Fruit fly (Drosophila melanogaster) whole organism, embryonic: ENCODE data around the gene CG31313.

Experiments used
- Blimp-1 ChIP-seq: fragments of 200-800 bp; sonication (Bioruptor generic); optimal IDR thresholded peaks from 3 replicates; lab custom pipeline; 2018; ENCODE audit warnings: missing biosample characterization, missing genetic modification characterization, mild to moderate bottlenecking, moderate library complexity, missing genetic modification reagents
- CG10543 ChIP-seq: fragments of 200-800 bp; sonication (Bioruptor generic); optimal IDR thresholded peaks from 3 replicates; lab custom pipeline; 2017; ENCODE audit warnings: missing biosample characterization, mild to moderate bottlenecking, missing genetic modification characterization, moderate library complexity
- CG11504 ChIP-seq: fragments of 200-800 bp; sonication (Bioruptor generic); optimal IDR thresholded peaks from 3 replicates; lab custom pipeline; 2019; ENCODE audit warnings: missing biosample characterization, mild to moderate bottlenecking, missing genetic modification characterization, moderate library complexity
- CG14710 ChIP-seq: fragments of 200-800 bp; sonication (Bioruptor generic); optimal IDR thresholded peaks from 3 replicates; lab custom pipeline; 2019; ENCODE audit warnings: missing biosample characterization, mild to moderate bottlenecking, missing genetic modification characterization, moderate library complexity
- CG17385 ChIP-seq: fragments of 200-800 bp; sonication (Bioruptor generic); optimal IDR thresholded peaks from 3 replicates; lab custom pipeline; 2018; ENCODE audit warnings: missing biosample characterization, mild to moderate bottlenecking, missing genetic modification characterization
- CG18011 ChIP-seq: fragments of 200-800 bp; sonication (Bioruptor generic); optimal IDR thresholded peaks from 2 replicates; lab custom pipeline; 2017; ENCODE audit warnings: missing biosample characterization, missing genetic modification characterization, mild to moderate bottlenecking, moderate library complexity, missing genotype
- CG18262 ChIP-seq: fragments of 200-800 bp; optimal IDR thresholded peaks from 3 replicates; lab custom pipeline; 2019; ENCODE audit warnings: missing biosample characterization, mild to moderate bottlenecking, missing genetic modification characterization, moderate library complexity
- CG18764 ChIP-seq: fragments of 200-800 bp; sonication (Bioruptor generic); optimal IDR thresholded peaks from 3 replicates; lab custom pipeline; 2016; ENCODE audit warnings: missing biosample characterization, missing genetic modification characterization
- CG2875 ChIP-seq: fragments of 200-800 bp; sonication (Bioruptor generic); optimal IDR thresholded peaks from 2 replicates; lab custom pipeline; 2017; ENCODE audit warnings: missing biosample characterization, mild to moderate bottlenecking, missing genetic modification characterization, missing genetic modification reagents
- CG30403 ChIP-seq: fragments of 200-800 bp; sonication (Bioruptor generic); optimal IDR thresholded peaks from 3 replicates; lab custom pipeline; 2016; ENCODE audit warnings: missing biosample characterization, missing genetic modification characterization
- CG31388 ChIP-seq: fragments of 200-800 bp; sonication (Bioruptor generic); optimal IDR thresholded peaks from 2 replicates; lab custom pipeline; 2016; ENCODE audit warnings: missing biosample characterization, missing genetic modification characterization
- CG31441 ChIP-seq: fragments of 200-800 bp; sonication (Bioruptor generic); IDR thresholded peaks from 2 replicates; pipeline ENCODE4 v1.3.6; 2022; ENCODE audit warnings: missing biosample characterization, missing genetic modification characterization
- CG32772 ChIP-seq: fragments of 200-800 bp; sonication (Bioruptor generic); IDR thresholded peaks from 2 replicates; pipeline ENCODE4 v1.3.6; 2022; ENCODE audit warnings: missing biosample characterization, missing genetic modification characterization
- CG33213 ChIP-seq: fragments of 200-800 bp; sonication (Bioruptor generic); optimal IDR thresholded peaks from 3 replicates; lab custom pipeline; 2016; ENCODE audit warnings: missing biosample characterization, missing genetic modification characterization
- CG4360 ChIP-seq: fragments of 200-800 bp; sonication (Bioruptor generic); IDR thresholded peaks from 2 replicates; pipeline ENCODE4 v1.3.6; 2022; ENCODE audit warnings: missing biosample characterization, missing genetic modification characterization
- CG4707 ChIP-seq: fragments of 200-800 bp; sonication (Bioruptor generic); optimal IDR thresholded peaks from 2 replicates; lab custom pipeline; 2018; ENCODE audit warnings: missing biosample characterization, mild to moderate bottlenecking, missing genetic modification characterization, moderate library complexity
- CG8765 ChIP-seq: fragments of 200-800 bp; sonication (Bioruptor generic); IDR thresholded peaks from 2 replicates; pipeline ENCODE4 v1.3.6; 2022; ENCODE audit warnings: missing biosample characterization, missing genetic modification characterization
- CG8924 ChIP-seq: fragments of 200-800 bp; optimal IDR thresholded peaks from 3 replicates; lab custom pipeline; 2019; ENCODE audit warnings: missing biosample characterization, mild to moderate bottlenecking, missing genetic modification characterization, moderate library complexity
- CG9727 ChIP-seq: fragments of 200-800 bp; sonication (Bioruptor generic); optimal IDR thresholded peaks from 3 replicates; lab custom pipeline; 2017; ENCODE audit warnings: missing biosample characterization, mild to moderate bottlenecking, missing genetic modification characterization
- Camta ChIP-seq: fragments of 200-800 bp; sonication (Bioruptor generic); optimal IDR thresholded peaks from 2 replicates; lab custom pipeline; 2016; ENCODE audit warnings: missing biosample characterization, missing genetic modification characterization
- Eip74EF ChIP-seq, 2 experiments: fragments of 200-800 bp in 1 of 2; fragments of >200 bp in 1 of 2; sonication (Bioruptor generic) in 1 of 2; optimal IDR thresholded peaks; 2 replicates each; lab custom pipeline; 2017 to 2019; ENCODE audit warnings: missing biosample characterization in 2 of 2, missing genetic modification characterization in 2 of 2, mild to moderate bottlenecking in 1 of 2, moderate library complexity in 1 of 2
- Fer1 ChIP-seq: fragments of 200-800 bp; sonication (Bioruptor generic); optimal IDR thresholded peaks from 2 replicates; lab custom pipeline; 2017; ENCODE audit warnings: missing biosample characterization, mild to moderate bottlenecking, missing genetic modification characterization
- Hand ChIP-seq: fragments of 200-800 bp; sonication (Bioruptor generic); optimal IDR thresholded peaks from 2 replicates; lab custom pipeline; 2017; ENCODE audit warnings: mild to moderate bottlenecking, missing biosample characterization, missing genetic modification reagents, missing genetic modification characterization
- Med ChIP-seq: fragments of 200-800 bp; sonication (Bioruptor generic); peaks from one replicate; lab custom pipeline; 2016; ENCODE audit warnings: missing biosample characterization, missing genetic modification characterization, mild to moderate bottlenecking, inconsistent platforms, moderate library complexity
- Oli ChIP-seq: fragments of 200-800 bp; sonication (Bioruptor generic); optimal IDR thresholded peaks from 2 replicates; lab custom pipeline; 2018; ENCODE audit warnings: missing biosample characterization, mild to moderate bottlenecking, missing genetic modification characterization, moderate library complexity
- Ptx1 ChIP-seq: fragments of 200-800 bp; sonication (Bioruptor generic); IDR thresholded peaks from 2 replicates; pipeline ENCODE4 v1.3.6; 2022; ENCODE audit warnings: missing biosample characterization, missing genetic modification characterization
- Six4 ChIP-seq: fragments of 200-800 bp; sonication (Bioruptor generic); optimal IDR thresholded peaks from 2 replicates; lab custom pipeline; 2016; ENCODE audit warnings: missing biosample characterization, missing genetic modification characterization
- TFAM ChIP-seq: fragments of 200-800 bp; sonication (Bioruptor generic); optimal IDR thresholded peaks from 2 replicates; lab custom pipeline; 2017; ENCODE audit warnings: missing biosample characterization, missing genetic modification characterization, inconsistent platforms
- Trl ChIP-seq, 3 experiments: fragments of >200 bp in 2 of 3; fragments of 200-800 bp in 1 of 3; sonication (Bioruptor generic) in 1 of 3; optimal IDR thresholded peaks; 2 replicates in 1 of 3; 3 replicates in 2 of 3; lab custom pipeline; 2016 to 2017; ENCODE audit warnings: missing biosample characterization in 1 of 3, missing genetic modification characterization in 1 of 3
- Xrp1 ChIP-seq: fragments of 200-800 bp; sonication (Bioruptor generic); IDR thresholded peaks from 2 replicates; pipeline ENCODE4 v1.3.6; 2022; ENCODE audit warnings: missing biosample characterization, missing genetic modification characterization
- az2 ChIP-seq: fragments of 200-800 bp; sonication (Bioruptor generic); optimal IDR thresholded peaks from 3 replicates; lab custom pipeline; 2016; ENCODE audit warnings: missing biosample characterization, missing genetic modification characterization
- chif ChIP-seq, 2 experiments: fragments of 200-800 bp; sonication (Bioruptor generic); optimal IDR thresholded peaks; 3 replicates each; lab custom pipeline; 2016; ENCODE audit warnings: missing biosample characterization in 2 of 2, missing genetic modification characterization in 2 of 2
- danr ChIP-seq: fragments of 200-800 bp; sonication (Bioruptor generic); IDR thresholded peaks from 2 replicates; pipeline ENCODE4 v1.3.6; 2022; ENCODE audit warnings: missing biosample characterization, missing genetic modification characterization
- dysf ChIP-seq: fragments of 200-800 bp; sonication (Bioruptor generic); IDR thresholded peaks from 3 replicates; pipeline ENCODE4 v1.3.6; 2022; ENCODE audit warnings: missing biosample characterization, missing genetic modification characterization
- fd64A ChIP-seq: fragments of 200-800 bp; sonication (Bioruptor generic); optimal IDR thresholded peaks from 3 replicates; lab custom pipeline; 2018; ENCODE audit warnings: missing biosample characterization, mild to moderate bottlenecking, missing genetic modification characterization
- gsb-n ChIP-seq: fragments of 200-800 bp; sonication (Bioruptor generic); optimal IDR thresholded peaks from 3 replicates; lab custom pipeline; 2018; ENCODE audit warnings: missing biosample characterization, mild to moderate bottlenecking, missing genetic modification characterization
- hb ChIP-seq: fragments of 200-800 bp; sonication (Bioruptor generic); IDR thresholded peaks from 3 replicates; pipeline ENCODE4 v1.3.6; 2022; ENCODE audit warnings: missing biosample characterization, missing genetic modification characterization; ENCODE audit not compliant: partially characterized antibody
- jigr1 ChIP-seq: fragments of 200-800 bp; sonication (Bioruptor generic); IDR thresholded peaks from 3 replicates; pipeline ENCODE4 v1.3.6; 2022; ENCODE audit warnings: missing biosample characterization, missing genetic modification characterization
- lab ChIP-seq: fragments of 200-800 bp; sonication (Bioruptor generic); optimal IDR thresholded peaks from 3 replicates; lab custom pipeline; 2017; ENCODE audit warnings: missing biosample characterization, missing genetic modification characterization, mild to moderate bottlenecking, moderate library complexity, missing genetic modification reagents
- lmd ChIP-seq: fragments of 200-800 bp; sonication (Bioruptor generic); IDR thresholded peaks from 2 replicates; pipeline ENCODE4 v1.3.6; 2022; ENCODE audit warnings: missing biosample characterization, missing genetic modification characterization
- nerfin-1 ChIP-seq: fragments of 200-800 bp; sonication (Bioruptor generic); optimal IDR thresholded peaks from 3 replicates; lab custom pipeline; 2019; ENCODE audit warnings: missing biosample characterization, mild to moderate bottlenecking, missing genetic modification characterization, moderate library complexity
- nmo ChIP-seq: fragments of 200-800 bp; sonication (Bioruptor generic); optimal IDR thresholded peaks from 2 replicates; lab custom pipeline; 2018; ENCODE audit warnings: missing biosample characterization, mild to moderate bottlenecking, missing genetic modification characterization, moderate library complexity
- nom ChIP-seq: fragments of 200-800 bp; sonication (Bioruptor generic); optimal IDR thresholded peaks from 2 replicates; lab custom pipeline; 2017; ENCODE audit warnings: missing biosample characterization, missing genetic modification characterization, mild to moderate bottlenecking, moderate library complexity, missing genetic modification reagents
- pan ChIP-seq, 4 experiments: fragments of >200 bp in 3 of 4; fragments of 200-800 bp in 1 of 4; sonication (Bioruptor generic) in 1 of 4; optimal IDR thresholded peaks in 3 of 4; IDR thresholded peaks in 1 of 4; 2 replicates each; pipeline versions ENCODE4 v1.3.6 to Lab custom; 2017 to 2022; ENCODE audit warnings: missing biosample characterization in 2 of 4, missing genetic modification characterization in 2 of 4, mixed read lengths in 1 of 4
- prd ChIP-seq, 3 experiments: fragments of >200 bp in 2 of 3; fragments of 200-800 bp in 1 of 3; sonication (Bioruptor generic) in 1 of 3; optimal IDR thresholded peaks in 2 of 3; IDR thresholded peaks in 1 of 3; 2 replicates in 2 of 3; 3 replicates in 1 of 3; pipeline versions ENCODE4 v1.3.6 to Lab custom; 2017 to 2022; ENCODE audit warnings: missing biosample characterization in 1 of 3, missing genetic modification characterization in 1 of 3
- psq ChIP-seq: fragments of 200-800 bp; sonication (Bioruptor generic); optimal IDR thresholded peaks from 2 replicates; lab custom pipeline; 2017; ENCODE audit warnings: missing biosample characterization, missing genetic modification characterization
- twi ChIP-seq: fragments of 200-800 bp; optimal IDR thresholded peaks from 2 replicates; lab custom pipeline; 2019; ENCODE audit warnings: missing biosample characterization, mild to moderate bottlenecking, missing genetic modification characterization, moderate library complexity

CG31313 gene

DNA sequence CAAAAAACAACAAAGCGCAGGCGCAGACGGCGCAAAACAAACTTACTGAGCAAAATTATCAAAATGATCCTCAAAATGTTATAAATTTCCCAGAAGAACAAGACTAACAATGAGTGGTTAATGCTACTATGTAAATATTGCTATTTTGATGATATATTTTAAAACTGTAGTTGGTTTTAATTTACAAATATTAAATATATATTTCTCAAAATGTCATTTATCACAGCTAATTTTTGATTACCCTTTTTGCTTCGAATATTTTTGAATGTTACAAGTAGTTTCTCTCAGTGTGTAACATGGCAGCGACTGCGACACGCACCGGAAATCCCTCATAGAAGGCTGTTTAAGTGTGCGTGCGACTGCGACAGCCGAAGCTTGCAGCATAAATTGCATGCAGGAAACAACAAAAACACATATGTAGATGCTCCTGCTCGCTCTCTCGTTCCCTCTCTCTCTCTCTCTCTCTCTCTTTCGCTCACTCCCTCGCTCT lies 30.8 kb upstream of the CG31313 start (continued):
- TF ChIP-seq twi (tag; lab: Kevin White, UChicago): peak; percentile 70
- peak in 1 of 2 experiments; percentile 18 for TF ChIP-seq chif (GFP tag; optimal IDR thresholded peaks at IDR 0.05; lab: Kevin White, UChicago)
- TF ChIP-seq TFAM (GFP tag; lab: Kevin White, UChicago): no peak
- peak; percentile 52 for TF ChIP-seq CG9727 (GFP tag; lab: Kevin White, UChicago)
- peak; percentile 26 for TF ChIP-seq gsb-n (tag; lab: Kevin White, UChicago)
- peak; percentile 37 for TF ChIP-seq CG8924 (tag; lab: Kevin White, UChicago)
- TF ChIP-seq CG18262 (tag; lab: Kevin White, UChicago): peak; percentile 73
- peak; percentile 49 for TF ChIP-seq Ptx1 (GFP tag; lab: Robert Waterston, UW)
- TF ChIP-seq Hand: no peak
- no peak for TF ChIP-seq pan (optimal IDR thresholded peaks at IDR 0.05; lab: Kevin White, UChicago)
- peak in 1 of 2 experiments; percentile 37 for TF ChIP-seq pan (GFP tag; optimal IDR thresholded peaks at IDR 0.05 in 1 of 2, IDR thresholded peaks at IDR 0.05 in 1 of 2)
- no peak for TF ChIP-seq CG33213 (GFP tag; lab: Kevin White, UChicago)
- TF ChIP-seq CG17385 (GFP tag; lab: Kevin White, UChicago): peak; percentile 32
- TF ChIP-seq lmd (GFP tag; lab: Robert Waterston, UW): peak; percentile 44
- TF ChIP-seq nom: peak; percentile 7
- TF ChIP-seq Eip74EF (GFP tag; optimal IDR thresholded peaks at IDR 0.05; lab: Kevin White, UChicago): peak in 1 of 2 experiments; percentile 17
- TF ChIP-seq CG4360 (GFP tag; lab: Robert Waterston, UW): peak; percentile 85
- peak; percentile 33 for TF ChIP-seq az2
- TF ChIP-seq CG31441: peak; percentile 59
- no peak for TF ChIP-seq CG10543 (GFP tag; lab: Kevin White, UChicago)
- no peak for TF ChIP-seq psq (GFP tag; lab: Kevin White, UChicago)
- TF ChIP-seq hb: no peak
- peak; percentile 53 for TF ChIP-seq Oli
- peak; percentile 64 for TF ChIP-seq CG11504 (tag; lab: Kevin White, UChicago)
- no peak for TF ChIP-seq CG18764
- TF ChIP-seq fd64A (GFP tag; lab: Kevin White, UChicago): no peak
- TF ChIP-seq Med: peak; percentile 63
- peak; percentile 49 to 50 for TF ChIP-seq Trl (optimal IDR thresholded peaks at IDR 0.05; lab: Kevin White, UChicago)
- TF ChIP-seq Trl (GFP tag; optimal IDR thresholded peaks at IDR 0.05; lab: Kevin White, UChicago): no peak
- peak; percentile 67 for TF ChIP-seq Xrp1
- no peak for TF ChIP-seq Fer1 (GFP tag; lab: Kevin White, UChicago)
- peak; percentile 38; the same call in 2 of the 3 replicates for TF ChIP-seq dysf (GFP tag; lab: Robert Waterston, UW)
- TF ChIP-seq Blimp-1 (GFP tag; lab: Kevin White, UChicago): peak; percentile 51
- peak; percentile 36 for TF ChIP-seq CG30403 (GFP tag; lab: Kevin White, UChicago)

DNA sequence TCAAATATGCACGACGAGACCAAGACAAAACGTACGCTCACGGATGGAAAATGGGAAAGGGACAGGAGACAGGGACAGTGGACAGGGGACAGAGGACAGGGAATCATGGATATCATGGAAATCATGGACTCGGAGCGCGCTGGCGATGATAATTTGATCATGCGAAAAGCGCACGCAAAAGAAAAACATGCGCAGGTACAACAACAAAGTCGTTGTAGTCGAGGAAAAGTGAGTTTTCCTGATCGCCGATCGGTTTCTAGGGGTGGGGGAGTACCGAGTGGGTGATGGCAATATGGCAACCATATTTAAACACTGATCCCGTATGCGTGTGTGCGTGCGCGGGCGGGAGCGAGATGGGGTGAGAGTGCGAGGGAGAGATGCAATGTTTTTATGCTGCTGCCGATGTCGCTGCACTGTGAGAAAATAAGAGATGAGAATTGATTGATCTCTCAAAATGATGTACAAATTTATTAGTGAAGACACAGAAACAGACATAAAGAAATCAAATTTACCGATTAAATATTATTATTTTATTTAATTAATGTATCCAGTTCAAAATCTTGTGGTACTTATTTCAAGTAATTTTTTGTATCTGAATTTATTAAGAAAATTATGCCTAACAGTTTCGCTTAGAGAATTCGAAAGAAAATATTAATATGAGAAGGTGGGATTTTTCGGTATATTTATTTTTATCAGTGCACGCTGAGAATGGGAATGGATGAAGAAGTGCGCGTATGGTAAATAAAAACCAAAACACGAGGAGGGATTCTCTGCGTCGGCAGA lies 23.7 kb upstream of the CG31313 start:
- peak; percentile 55; the same call in 1 of the 3 replicates for TF ChIP-seq jigr1 (GFP tag; lab: Robert Waterston, UW)
- TF ChIP-seq CG18011 (GFP tag; lab: Kevin White, UChicago): peak; percentile 9
- TF ChIP-seq CG14710: peak; percentile 98
- peak; percentile 80 for TF ChIP-seq Six4
- peak; percentile 78 for TF ChIP-seq CG8765
- TF ChIP-seq danr (GFP tag; lab: Robert Waterston, UW): peak; percentile 60; the same call in 1 of the 2 replicates
- peak; percentile 57 for TF ChIP-seq CG4707 (GFP tag; lab: Kevin White, UChicago)
- peak; percentile 67 for TF ChIP-seq lab (GFP tag; lab: Kevin White, UChicago)
- peak; percentile 73 for TF ChIP-seq nerfin-1 (tag; lab: Kevin White, UChicago)
- peak; percentile 85 for TF ChIP-seq CG2875
- peak; percentile 60 for TF ChIP-seq CG32772 (GFP tag; lab: Robert Waterston, UW)
- TF ChIP-seq Camta (GFP tag; lab: Kevin White, UChicago): peak; percentile 25
- no peak for TF ChIP-seq prd (optimal IDR thresholded peaks at IDR 0.05; lab: Kevin White, UChicago)
- peak; percentile 90 for TF ChIP-seq prd (GFP tag; IDR thresholded peaks at IDR 0.05; lab: Robert Waterston, UW)
- peak; percentile 92 for TF ChIP-seq nmo (GFP tag; lab: Kevin White, UChicago)
- TF ChIP-seq CG31388 (GFP tag; lab: Kevin White, UChicago): peak; percentile 59
